Fruit fly (Drosophila melanogaster): Measurements from ENCODE around the gene CG7352.

- no peak for TF ChIP-seq EcR (GFP tag; optimal IDR thresholded peaks at IDR 0.05)
- TF ChIP-seq Pif1A (GFP tag; optimal IDR thresholded peaks at IDR 0.05): no peak
- no peak for TF ChIP-seq CG4496 (GFP tag; IDR thresholded peaks at IDR 0.05)
- TF ChIP-seq CG17806 (tag; optimal IDR thresholded peaks at IDR 0.05): no peak
- no peak for TF ChIP-seq gl (tag; optimal IDR thresholded peaks at IDR 0.05)
- TF ChIP-seq CG9948 (tag; optimal IDR thresholded peaks at IDR 0.05): no peak
- no peak for TF ChIP-seq rn (GFP tag; IDR thresholded peaks at IDR 0.05)
- TF ChIP-seq CG13204 (GFP tag; optimal IDR thresholded peaks at IDR 0.05): no peak
- no peak for TF ChIP-seq CG10348 (GFP tag; IDR thresholded peaks at IDR 0.05)
- TF ChIP-seq CG34367 (tag; optimal IDR thresholded peaks at IDR 0.05): no peak
- no peak for TF ChIP-seq CG15710 (tag; optimal IDR thresholded peaks at IDR 0.05)
- no peak for TF ChIP-seq Snoo (tag; optimal IDR thresholded peaks at IDR 0.05)
- TF ChIP-seq D1 (tag; optimal IDR thresholded peaks at IDR 0.05): no peak
Observed at dm6 chr3R:8356626-8357290, 9.4 kb downstream of the CG7352 start, which contains the start of gene stck.
